Fruit fly (Drosophila melanogaster): ENCODE data around the gene Gba1b.

The Gba1b gene

DNA sequence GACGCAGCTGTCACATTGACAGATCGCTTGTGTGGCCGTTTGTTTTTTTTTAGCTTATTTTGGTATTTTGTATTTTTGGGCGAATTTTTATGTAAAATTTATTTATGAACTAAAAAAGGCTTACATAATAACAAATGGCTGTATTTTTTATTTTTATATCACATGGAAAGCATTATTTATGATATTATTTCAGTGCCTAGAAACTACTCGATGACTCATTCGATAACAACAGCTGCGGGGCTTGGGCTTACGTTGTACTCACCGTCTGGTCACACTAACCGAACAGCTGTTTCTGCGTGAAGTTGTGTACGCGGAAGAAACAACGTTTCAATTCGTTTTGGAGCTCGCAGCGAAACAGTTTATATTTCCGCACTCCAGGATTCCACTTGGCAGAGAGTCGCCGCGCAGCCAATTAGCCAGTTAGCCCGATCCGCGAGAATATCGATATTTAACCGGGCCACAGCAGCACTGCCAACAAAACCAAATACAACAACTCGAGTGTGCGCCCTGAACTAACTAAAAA is 28.4 kb downstream of the Gba1b start, which contains the start of the genes Hmgcr and Rpn9 (continued):
- TF ChIP-seq onecut (GFP tag; IDR thresholded peaks at IDR 0.05) (peak; percentile 26; the same call in 1 of the 2 replicates), C15 (GFP tag; IDR thresholded peaks at IDR 0.05) (no peak), Scr (GFP tag; IDR thresholded peaks at IDR 0.05; ENCODE audit: partially characterized antibody) (0 out of 2 replicates have a peak, but pooled peaks have one; percentile 24), CG10565 (GFP tag; optimal IDR thresholded peaks at IDR 0.05) (no peak), CG31365 (tag; optimal IDR thresholded peaks at IDR 0.05) (no peak), Hey (tag; optimal IDR thresholded peaks at IDR 0.05) (no peak), tgo (GFP tag; IDR thresholded peaks at IDR 0.05) (no peak), CG8359 (GFP tag; optimal IDR thresholded peaks at IDR 0.05; ENCODE audit: borderline replicate concordance) (peak; percentile 9), chn (GFP tag; optimal IDR thresholded peaks at IDR 0.05) (no peak), CG17612 (GFP tag; IDR thresholded peaks at IDR 0.05) (no peak), CG7745 (tag; optimal IDR thresholded peaks at IDR 0.05) (no peak), Eip74EF (GFP tag; optimal IDR thresholded peaks at IDR 0.05) (peak in 1 of 2 experiments; percentile 71), E2f2 (GFP tag; IDR thresholded peaks at IDR 0.05) (peak; percentile 25; the same call in 1 of the 2 replicates), tin (GFP tag; optimal IDR thresholded peaks at IDR 0.05) (no peak), CG34422 (GFP tag; IDR thresholded peaks at IDR 0.05) (peak; percentile 67; the same call in 1 of the 3 replicates), mam (GFP tag; optimal IDR thresholded peaks at IDR 0.05) (no peak), Dp (GFP tag; optimal IDR thresholded peaks at IDR 0.05) (peak; percentile 48), CG12769 (tag; optimal IDR thresholded peaks at IDR 0.05) (no peak), CG14014 (GFP tag; IDR thresholded peaks at IDR 0.05) (no peak), Opbp (GFP tag; IDR thresholded peaks at IDR 0.05; ENCODE audit: partially characterized antibody) (0 out of 3 replicates have a peak, but pooled peaks have one; percentile 48), eve (GFP tag; optimal IDR thresholded peaks at IDR 0.05) (peak in 1 of 2 experiments; percentile 11), nerfin-2 (GFP tag; IDR thresholded peaks at IDR 0.05; ENCODE audit: partially characterized antibody) (no peak), stwl (tag; optimal IDR thresholded peaks at IDR 0.05) (peak; percentile 95), repo (GFP tag; optimal IDR thresholded peaks at IDR 0.05) (no peak), CG5245 (GFP tag; optimal IDR thresholded peaks at IDR 0.05) (no peak), D19A (tag; optimal IDR thresholded peaks at IDR 0.05) (peak; percentile 14), ERR (GFP tag; optimal IDR thresholded peaks at IDR 0.05) (peak; percentile 11), Bgb (GFP tag; IDR thresholded peaks at IDR 0.05; ENCODE audit: partially characterized antibody) (peak; percentile 31; the same call in 1 of the 2 replicates), H15 (GFP tag; IDR thresholded peaks at IDR 0.05) (no peak), cato (GFP tag; optimal IDR thresholded peaks at IDR 0.05; ENCODE audit: borderline replicate concordance) (no peak), CG14860 (GFP tag; IDR thresholded peaks at IDR 0.05; ENCODE audit: partially characterized antibody) (no peak), CG8924 (tag; optimal IDR thresholded peaks at IDR 0.05) (peak; percentile 44), CG6791 (GFP tag; IDR thresholded peaks at IDR 0.05; ENCODE audit: partially characterized antibody) (no peak), Hmr (GFP tag; optimal IDR thresholded peaks at IDR 0.05) (peak; percentile 55), HHEX (GFP tag; optimal IDR thresholded peaks at IDR 0.05) (no peak), Mes4 (GFP tag; optimal IDR thresholded peaks at IDR 0.05) (peak; percentile 50), Sry-β (GFP tag; optimal IDR thresholded peaks at IDR 0.05) (peak; percentile 10), H2.0 (GFP tag; IDR thresholded peaks at IDR 0.05) (no peak), CG4360 (GFP tag; IDR thresholded peaks at IDR 0.05) (no peak), Trl (optimal IDR thresholded peaks at IDR 0.05) (no peak), Trl (GFP tag; optimal IDR thresholded peaks at IDR 0.05) (no peak), Atf6 (GFP tag; IDR thresholded peaks at IDR 0.05) (no peak), CG2120 (GFP tag; optimal IDR thresholded peaks at IDR 0.05) (peak; percentile 27), tap (tag; optimal IDR thresholded peaks at IDR 0.05) (no peak), CG16779 (GFP tag; IDR thresholded peaks at IDR 0.05) (no peak), sima (GFP tag; optimal IDR thresholded peaks at IDR 0.05) (no peak), CG10209 (GFP tag; optimal IDR thresholded peaks at IDR 0.05) (no peak), caup (GFP tag; optimal IDR thresholded peaks at IDR 0.05; ENCODE audit: severe bottlenecking) (no peak), CG11723 (GFP tag; optimal IDR thresholded peaks at IDR 0.05) (no peak), p53 (GFP tag; optimal IDR thresholded peaks at IDR 0.05) (no peak)
